Worm (Caenorhabditis elegans): Measurements from ENCODE around the gene cng-1.

DNA sequence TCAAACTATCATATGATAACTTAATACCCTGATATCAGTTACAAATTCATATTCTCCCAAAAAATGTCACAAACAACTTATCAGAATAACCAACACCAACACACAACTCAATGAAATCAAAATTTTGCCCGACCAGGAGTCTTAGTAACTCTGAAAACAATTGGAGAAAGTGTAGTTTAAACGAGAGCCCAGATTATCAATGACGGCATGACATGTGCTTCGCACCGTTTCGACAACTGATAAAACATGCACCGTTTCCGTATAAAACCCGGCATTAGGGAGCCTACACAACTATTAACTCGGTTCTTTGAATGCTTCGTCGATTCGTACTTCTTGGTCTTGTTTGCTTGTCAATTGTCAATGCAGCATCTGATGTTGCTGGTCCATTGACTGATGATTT, 37.7 kb downstream of the cng-1 start, which contains the start of gene fil-1:
- TF ChIP-seq klf-2 (GFP tag; conservative IDR thresholded peaks at IDR 0.05) (no peak), tab-1 (GFP tag; IDR thresholded peaks at IDR 0.05) (no peak)

Data from whole organism, midembryonic.